Worm (Caenorhabditis elegans) whole organism, L3 larva: ENCODE measurements around the gene ZK809.5.

ENCODE experiments used
- aly-2 ChIP-seq: fragments of 150-350 bp; optimal IDR thresholded peaks from 2 replicates; lab custom pipeline; 2014; ENCODE audit warnings: missing biosample characterization, missing genetic modification characterization
- mdl-1 ChIP-seq: fragments of 150-350 bp; optimal IDR thresholded peaks from 2 replicates; lab custom pipeline; 2014; ENCODE audit warnings: missing biosample characterization, missing genetic modification characterization
- nhr-77 ChIP-seq: fragments of 150-350 bp; optimal IDR thresholded peaks from 2 replicates; lab custom pipeline; 2014; ENCODE audit warnings: missing biosample characterization, missing genetic modification characterization

DNA sequence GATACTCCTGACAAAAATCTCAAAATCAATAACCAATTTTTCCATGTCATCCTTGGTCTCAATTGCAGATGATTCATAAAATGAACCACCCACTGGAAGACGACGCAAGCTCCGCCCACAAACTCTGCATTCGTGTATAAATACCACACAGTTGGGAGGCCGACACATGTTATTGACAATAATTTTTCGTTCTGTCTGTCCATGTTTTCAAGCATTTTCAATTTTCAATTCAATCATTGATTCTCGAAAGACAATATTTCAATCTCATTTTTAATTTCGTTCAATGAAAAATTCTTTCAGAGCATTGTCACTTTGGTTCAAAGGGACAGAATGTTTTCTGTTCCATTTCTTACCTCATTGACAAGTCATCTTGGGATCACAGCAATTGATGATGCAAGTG, 19.5 kb downstream of the ZK809.5 start, which contains the start of gene inx-9:
- TF ChIP-seq mdl-1 (tag; lab: Kevin White, UChicago) = no peak
- TF ChIP-seq aly-2 (tag; lab: Kevin White, UChicago) = no peak
- no peak for TF ChIP-seq nhr-77 (tag; lab: Kevin White, UChicago)
